Worm (Caenorhabditis elegans): ENCODE results near the gene ham-3.
A peak's percentile ranks its signal among the peaks of the same experiment; 100 is the strongest.

ham-3 gene

DNA sequence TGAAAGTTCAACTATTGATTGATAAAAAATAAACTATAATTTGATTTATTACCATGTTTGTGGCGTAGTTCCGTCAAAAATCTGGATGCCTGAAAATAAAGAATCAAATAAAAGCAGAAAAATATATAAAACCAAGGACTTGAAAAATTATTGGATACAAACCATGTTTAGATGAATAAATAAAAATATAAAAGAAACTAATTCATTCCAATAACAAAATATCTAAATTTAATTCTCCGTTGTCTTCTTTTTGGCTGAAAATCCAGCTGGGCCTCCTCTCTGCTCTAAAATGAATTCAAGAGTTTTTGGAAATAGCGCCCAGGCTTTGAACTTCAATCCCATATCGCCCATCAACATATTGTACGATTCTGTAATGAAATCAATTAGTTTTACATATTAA lies 7.6 kb upstream of the ham-3 start, which contains the start of gene vps-29:
TSS of gene vps-29 (minus strand) at position 101 of the 400 bp plus-strand sequence.
- TF ChIP-seq ztf-11 (tag; optimal IDR thresholded peaks at IDR 0.05) = no peak
- no peak for TF ChIP-seq unc-55 (GFP tag; optimal IDR thresholded peaks at IDR 0.05)
- no peak for TF ChIP-seq nhr-77 (tag; optimal IDR thresholded peaks at IDR 0.05)
- TF ChIP-seq alr-1 (tag; optimal IDR thresholded peaks at IDR 0.05) = no peak
- TF ChIP-seq nhr-21 (tag; optimal IDR thresholded peaks at IDR 0.05) = no peak
- no peak for TF ChIP-seq unc-39 (tag; optimal IDR thresholded peaks at IDR 0.05)
- no peak for TF ChIP-seq nhr-12 (tag; optimal IDR thresholded peaks at IDR 0.05)
- TF ChIP-seq nhr-25 (tag; optimal IDR thresholded peaks at IDR 0.05) = no peak
- no peak for TF ChIP-seq nhr-10 (tag; optimal IDR thresholded peaks at IDR 0.05)

DNA sequence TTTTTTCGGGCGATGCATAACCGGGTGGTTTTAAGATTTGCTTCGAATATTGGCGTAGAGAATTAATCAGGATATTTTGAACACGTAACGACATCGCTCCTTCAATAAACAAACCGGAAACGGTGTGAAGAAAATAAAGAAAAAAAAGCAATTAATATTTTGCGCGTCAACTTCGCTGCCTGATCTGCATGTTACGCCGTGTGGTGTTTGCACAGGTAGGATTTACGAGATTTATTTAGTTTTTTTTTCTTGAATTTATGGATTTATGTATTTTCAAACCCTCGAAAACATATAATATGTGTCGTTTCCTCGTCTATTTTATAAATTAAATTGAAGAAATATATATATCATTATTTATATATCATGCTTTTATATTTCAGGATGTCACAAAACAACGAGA lies 5.9 kb upstream of the ham-3 start, which contains the start of the genes ZK1128.1 and mett-10:
TSS of gene ZK1128.1 (minus strand) at position 99 of the 400 bp plus-strand sequence.
TSS of gene mett-10 (plus strand) at position 375 of the 400 bp plus-strand sequence.
- TF ChIP-seq unc-39 (tag; optimal IDR thresholded peaks at IDR 0.05) (no peak), C34F6.9 (tag; optimal IDR thresholded peaks at IDR 0.05) (peak; percentile 48), fos-1 (tag; optimal IDR thresholded peaks at IDR 0.05) (no peak), R02D3.7 (tag; optimal IDR thresholded peaks at IDR 0.05) (peak; percentile 66), nhr-11 (tag; optimal IDR thresholded peaks at IDR 0.05) (no peak), lsy-2 (tag; optimal IDR thresholded peaks at IDR 0.05) (peak in 1 of 2 experiments; percentile 58), mbf-1 (tag; optimal IDR thresholded peaks at IDR 0.05) (no peak), mdl-1 (tag; optimal IDR thresholded peaks at IDR 0.05) (no peak), snpc-4 (tag; optimal IDR thresholded peaks at IDR 0.05) (no peak), ztf-1 (GFP tag; conservative IDR thresholded peaks at IDR 0.05) (no peak), sem-4 (tag; optimal IDR thresholded peaks at IDR 0.05) (no peak), gmeb-1 (tag; optimal IDR thresholded peaks at IDR 0.05) (peak; percentile 60), unc-55 (GFP tag; optimal IDR thresholded peaks at IDR 0.05) (peak; percentile 54), nhr-21 (tag; optimal IDR thresholded peaks at IDR 0.05) (no peak), sma-9 (GFP tag; optimal IDR thresholded peaks at IDR 0.05) (no peak), sma-9 (tag; optimal IDR thresholded peaks at IDR 0.05) (no peak), peb-1 (tag; optimal IDR thresholded peaks at IDR 0.05) (no peak)

DNA sequence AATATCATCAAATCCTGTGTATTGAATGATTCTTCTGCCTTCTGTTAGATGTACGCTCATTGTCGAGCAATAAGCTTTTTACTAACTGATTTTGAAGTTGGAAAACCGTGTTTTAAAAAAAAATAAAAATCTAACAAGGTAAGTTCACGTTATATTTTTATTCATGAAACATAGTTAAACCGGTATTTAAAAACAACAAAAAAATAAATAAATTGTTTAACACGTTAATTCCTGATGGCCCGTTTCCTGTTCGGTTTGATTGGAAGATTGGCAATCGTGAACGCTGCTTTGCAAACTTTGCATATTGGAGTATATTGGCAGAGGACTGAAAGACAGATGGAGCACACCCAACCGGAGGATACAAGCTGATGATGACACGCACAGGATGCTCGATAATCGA lies 1.8 kb upstream of the ham-3 start, which contains the start of gene ZK1128.3:
TSS of gene ZK1128.3 (minus strand) at position 101 of the 400 bp plus-strand sequence.
- TF ChIP-seq blmp-1 (tag; optimal IDR thresholded peaks at IDR 0.05; ENCODE audit: insufficient read depth) (no peak), nhr-129 (tag; optimal IDR thresholded peaks at IDR 0.05) (no peak), lsy-2 (tag; optimal IDR thresholded peaks at IDR 0.05) (no peak), sma-3 (GFP tag; optimal IDR thresholded peaks at IDR 0.05) (no peak), ama-1 (optimal IDR thresholded peaks at IDR 0.05) (no peak), lin-11 (tag; optimal IDR thresholded peaks at IDR 0.05) (no peak), skn-1 (tag; optimal IDR thresholded peaks at IDR 0.05) (no peak), ceh-16 (tag; optimal IDR thresholded peaks at IDR 0.05) (no peak), ZK546.5 (tag; optimal IDR thresholded peaks at IDR 0.05) (no peak), unc-55 (GFP tag; optimal IDR thresholded peaks at IDR 0.05) (no peak), unc-62 (GFP tag; optimal IDR thresholded peaks at IDR 0.05) (no peak)

DNA sequence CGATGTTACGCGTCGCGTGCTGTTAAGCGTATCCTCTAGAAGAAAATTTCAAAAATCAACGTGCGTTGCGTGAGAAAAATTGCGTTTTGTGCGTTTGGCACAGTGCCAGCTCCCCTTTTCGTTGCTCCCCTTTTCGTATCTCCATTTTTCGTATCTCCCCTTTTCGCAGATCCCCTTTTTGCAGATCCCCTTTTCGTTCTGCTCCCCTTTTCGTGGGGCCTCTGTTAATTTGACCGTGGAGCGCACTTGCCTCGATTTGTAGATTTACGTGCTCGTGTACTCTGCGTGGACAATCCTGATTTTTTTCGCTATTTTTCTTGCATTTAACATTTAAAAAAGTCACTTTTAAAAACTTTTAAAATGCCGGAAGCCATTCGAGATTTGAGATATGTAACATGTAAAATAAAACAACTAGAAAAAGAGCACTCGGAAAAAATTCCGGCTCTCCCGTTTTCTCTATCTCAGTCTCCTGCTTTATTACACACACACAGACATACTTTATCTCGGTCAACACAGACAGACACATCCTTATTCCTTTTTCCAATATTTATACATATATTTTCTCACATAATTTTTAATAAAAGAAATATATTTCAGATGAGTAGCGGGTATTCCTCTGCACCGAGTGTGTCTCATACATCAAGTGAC lies 3.1 kb downstream of the ham-3 start, which contains the start of gene ttll-4:
TSS of gene ttll-4 (plus strand) at position 598 of the 648 bp plus-strand sequence.
- TF ChIP-seq lin-11 (tag; optimal IDR thresholded peaks at IDR 0.05) (no peak), lin-13 (GFP tag; optimal IDR thresholded peaks at IDR 0.05) (peak; percentile 53), C34F6.9 (tag; optimal IDR thresholded peaks at IDR 0.05) (peak; percentile 55), snpc-4 (tag; optimal IDR thresholded peaks at IDR 0.05) (no peak), Y55F3AM.14 (GFP tag; optimal IDR thresholded peaks at IDR 0.05) (no peak), gmeb-1 (tag; optimal IDR thresholded peaks at IDR 0.05) (no peak), nhr-129 (tag; optimal IDR thresholded peaks at IDR 0.05) (peak; percentile 14), zag-1 (tag; optimal IDR thresholded peaks at IDR 0.05) (peak; percentile 1), lsy-2 (tag; optimal IDR thresholded peaks at IDR 0.05) (peak; percentile 50 to 59), sma-9 (GFP tag; optimal IDR thresholded peaks at IDR 0.05) (peak; percentile 23), sma-9 (tag; optimal IDR thresholded peaks at IDR 0.05) (no peak), sma-3 (GFP tag; optimal IDR thresholded peaks at IDR 0.05) (peak; percentile 1), F13H6.1 (tag; optimal IDR thresholded peaks at IDR 0.05) (peak; percentile 49), unc-55 (GFP tag; optimal IDR thresholded peaks at IDR 0.05) (peak; percentile 44), nhr-6 (tag; optimal IDR thresholded peaks at IDR 0.05) (no peak)

All from whole organism, L2 larva.